Fruit fly (Drosophila melanogaster) whole organism, embryonic: Measurements from ENCODE around the gene CG7333.

Source experiments
- Adf1 ChIP-seq: fragments of 200-800 bp; sonication (Bioruptor generic); IDR thresholded peaks from 2 replicates; pipeline ENCODE4 v1.3.6; 2022; ENCODE audit warnings: missing biosample characterization, missing genetic modification characterization
- Antp ChIP-seq: fragments of 200-800 bp; sonication (Bioruptor generic); optimal IDR thresholded peaks from 3 replicates; lab custom pipeline; 2016; ENCODE audit warnings: missing biosample characterization, missing genetic modification characterization
- Awh ChIP-seq: fragments of 200-800 bp; sonication (Bioruptor generic); IDR thresholded peaks from 2 replicates; pipeline ENCODE4, ENCODE4 v1.3.6; 2022; ENCODE audit warnings: missing biosample characterization, missing genetic modification characterization
- C15 ChIP-seq: fragments of 200-800 bp; sonication (Bioruptor generic); IDR thresholded peaks from 3 replicates; pipeline ENCODE4 v1.3.6; 2022; ENCODE audit warnings: missing biosample characterization, missing genetic modification characterization
- CG10147 ChIP-seq: fragments of 200-800 bp; sonication (Bioruptor generic); optimal IDR thresholded peaks from 2 replicates; lab custom pipeline; 2019; ENCODE audit warnings: missing biosample characterization, mild to moderate bottlenecking, missing genetic modification characterization, moderate library complexity
- CG11085 ChIP-seq: fragments of 200-800 bp; sonication (Bioruptor generic); IDR thresholded peaks from 2 replicates; pipeline ENCODE4 v1.3.6; 2022; ENCODE audit warnings: missing biosample characterization, missing genetic modification characterization
- CG12155 ChIP-seq: fragments of 200-800 bp; sonication (Bioruptor generic); optimal IDR thresholded peaks from 3 replicates; lab custom pipeline; 2016; ENCODE audit warnings: missing biosample characterization, missing genetic modification characterization
- CG12236 ChIP-seq: fragments of 200-800 bp; sonication (Bioruptor generic); optimal IDR thresholded peaks from 2 replicates; lab custom pipeline; 2016; ENCODE audit warnings: missing biosample characterization, missing genetic modification characterization
- CG12769 ChIP-seq: fragments of 200-800 bp; sonication (Bioruptor generic); optimal IDR thresholded peaks from 2 replicates; lab custom pipeline; 2019; ENCODE audit warnings: missing biosample characterization, mild to moderate bottlenecking, missing genetic modification characterization, moderate library complexity
- CG14965 ChIP-seq: fragments of 200-800 bp; sonication (Bioruptor generic); optimal IDR thresholded peaks from 2 replicates; lab custom pipeline; 2016; ENCODE audit warnings: missing biosample characterization, missing genetic modification characterization, borderline replicate concordance
- CG1603 ChIP-seq: fragments of 200-800 bp; sonication (Bioruptor generic); optimal IDR thresholded peaks from 2 replicates; lab custom pipeline; 2019; ENCODE audit warnings: missing biosample characterization, mild to moderate bottlenecking, missing genetic modification characterization, moderate library complexity
- CG18476 ChIP-seq: fragments of 200-800 bp; sonication (Bioruptor generic); optimal IDR thresholded peaks from 2 replicates; lab custom pipeline; 2016; ENCODE audit warnings: missing biosample characterization, mild to moderate bottlenecking, missing genetic modification characterization
- CG2875 ChIP-seq: fragments of 200-800 bp; sonication (Bioruptor generic); optimal IDR thresholded peaks from 2 replicates; lab custom pipeline; 2017; ENCODE audit warnings: missing biosample characterization, mild to moderate bottlenecking, missing genetic modification characterization, missing genetic modification reagents
- CG34224 ChIP-seq: fragments of 200-800 bp; sonication (Bioruptor generic); IDR thresholded peaks from 3 replicates; pipeline ENCODE4 v1.3.6; 2022; ENCODE audit warnings: missing biosample characterization, missing genetic modification characterization; ENCODE audit not compliant: partially characterized antibody
- CG3838 ChIP-seq: fragments of 200-800 bp; sonication (Bioruptor generic); optimal IDR thresholded peaks from 3 replicates; lab custom pipeline; 2016; ENCODE audit warnings: missing biosample characterization, missing genetic modification characterization
- CG6791 ChIP-seq: fragments of 200-800 bp; sonication (Bioruptor generic); IDR thresholded peaks from 3 replicates; pipeline ENCODE4 v1.3.6; 2022; ENCODE audit warnings: missing biosample characterization, missing genetic modification characterization; ENCODE audit not compliant: partially characterized antibody
- CG6813 ChIP-seq: fragments of 200-800 bp; sonication (Bioruptor generic); optimal IDR thresholded peaks from 2 replicates; lab custom pipeline; 2017; ENCODE audit warnings: missing biosample characterization, missing genetic modification characterization, mild to moderate bottlenecking, moderate library complexity, missing genetic modification reagents
- CG7372 ChIP-seq: fragments of 200-800 bp; sonication (Bioruptor generic); IDR thresholded peaks from 2 replicates; pipeline ENCODE4 v1.3.6; 2022; ENCODE audit warnings: missing biosample characterization, missing genetic modification characterization
- CG8924 ChIP-seq: fragments of 200-800 bp; optimal IDR thresholded peaks from 3 replicates; lab custom pipeline; 2019; ENCODE audit warnings: missing biosample characterization, mild to moderate bottlenecking, missing genetic modification characterization, moderate library complexity
- CG9215 ChIP-seq: fragments of 200-800 bp; sonication (Bioruptor generic); IDR thresholded peaks from 2 replicates; pipeline ENCODE4 v1.3.6; 2022; ENCODE audit warnings: missing biosample characterization, missing genetic modification characterization
- CG9609 ChIP-seq: fragments of 200-800 bp; sonication (Bioruptor generic); optimal IDR thresholded peaks from 3 replicates; lab custom pipeline; 2016; ENCODE audit warnings: missing biosample characterization, missing genetic modification characterization
- CoRest ChIP-seq: fragments of 200-800 bp; sonication (Bioruptor generic); optimal IDR thresholded peaks from 3 replicates; lab custom pipeline; 2018; ENCODE audit warnings: missing biosample characterization, mild to moderate bottlenecking, missing genetic modification characterization, moderate library complexity
- Dll ChIP-seq: fragments of 200-800 bp; sonication (Bioruptor generic); IDR thresholded peaks from 4 replicates; pipeline ENCODE4 v1.3.6; 2022; ENCODE audit warnings: missing biosample characterization, missing genetic modification characterization; ENCODE audit not compliant: partially characterized antibody
- Ets97D ChIP-seq: fragments of 200-800 bp; sonication (Bioruptor generic); optimal IDR thresholded peaks from 3 replicates; lab custom pipeline; 2016; ENCODE audit warnings: missing biosample characterization, missing genetic modification characterization
- Fer3 ChIP-seq: fragments of 200-800 bp; sonication (Bioruptor generic); optimal IDR thresholded peaks from 2 replicates; lab custom pipeline; 2018; ENCODE audit warnings: missing biosample characterization, mild to moderate bottlenecking, missing genetic modification characterization, moderate library complexity
- GATAe ChIP-seq: fragments of 200-800 bp; sonication (Bioruptor generic); conservative IDR thresholded peaks from 2 replicates; pipeline ENCODE4 v1.3.6; 2022; ENCODE audit warnings: missing biosample characterization, missing genetic modification characterization
- Gsc ChIP-seq: fragments of 200-800 bp; sonication (Bioruptor generic); IDR thresholded peaks from 2 replicates; pipeline ENCODE4 v1.3.6; 2022; ENCODE audit warnings: missing biosample characterization, missing genetic modification characterization
- Mad ChIP-seq: fragments of 200-800 bp; sonication (Bioruptor generic); optimal IDR thresholded peaks from 2 replicates; lab custom pipeline; 2016; ENCODE audit warnings: missing biosample characterization, missing genetic modification characterization
- Nf-YA ChIP-seq: fragments of 200-800 bp; sonication (Bioruptor generic); IDR thresholded peaks from 2 replicates; pipeline ENCODE4 v1.3.6; 2022; ENCODE audit warnings: missing biosample characterization, missing genetic modification characterization
- NfI ChIP-seq: fragments of 200-800 bp; sonication (Bioruptor generic); optimal IDR thresholded peaks from 3 replicates; lab custom pipeline; 2018; ENCODE audit warnings: missing biosample characterization, mild to moderate bottlenecking, missing genetic modification characterization, moderate library complexity
- Optix ChIP-seq: fragments of 200-800 bp; sonication (Bioruptor generic); IDR thresholded peaks from 3 replicates; pipeline ENCODE4 v1.3.6; 2022; ENCODE audit warnings: missing biosample characterization, missing genetic modification characterization
- Stat92E ChIP-seq, 3 experiments: fragments of >200 bp in 2 of 3; fragments of 200-800 bp in 1 of 3; sonication (Bioruptor generic) in 1 of 3; optimal IDR thresholded peaks; 2 replicates each; lab custom pipeline; 2017 to 2019; ENCODE audit warnings: missing biosample characterization in 3 of 3, missing genetic modification characterization in 3 of 3, mild to moderate bottlenecking in 1 of 3, moderate library complexity in 1 of 3
- bsh ChIP-seq, 2 experiments: fragments of 200-800 bp; sonication (Bioruptor generic); optimal IDR thresholded peaks; 2 replicates each; lab custom pipeline; 2017 to 2018; ENCODE audit warnings: mild to moderate bottlenecking in 2 of 2, missing biosample characterization in 2 of 2, missing genetic modification characterization in 2 of 2, moderate library complexity in 1 of 2
- cato ChIP-seq: fragments of 200-800 bp; sonication (Bioruptor generic); optimal IDR thresholded peaks from 2 replicates; lab custom pipeline; 2016; ENCODE audit warnings: missing biosample characterization, missing genetic modification characterization, borderline replicate concordance
- chn ChIP-seq: fragments of 200-800 bp; sonication (Bioruptor generic); optimal IDR thresholded peaks from 2 replicates; lab custom pipeline; 2016; ENCODE audit warnings: missing biosample characterization, missing genetic modification characterization
- dimm ChIP-seq: fragments of 200-800 bp; sonication (Bioruptor generic); IDR thresholded peaks from 2 replicates; pipeline ENCODE4 v1.3.6; 2022; ENCODE audit warnings: missing biosample characterization, missing genetic modification characterization
- eyg ChIP-seq: fragments of 200-800 bp; sonication (Bioruptor generic); optimal IDR thresholded peaks from 3 replicates; lab custom pipeline; 2016; ENCODE audit warnings: missing biosample characterization, missing genetic modification characterization
- gce ChIP-seq: fragments of 200-800 bp; sonication (Bioruptor generic); IDR thresholded peaks from 3 replicates; pipeline ENCODE4 v1.3.6; 2022; ENCODE audit warnings: missing biosample characterization, missing genetic modification characterization
- grau ChIP-seq: fragments of 200-800 bp; optimal IDR thresholded peaks from 3 replicates; lab custom pipeline; 2019; ENCODE audit warnings: missing biosample characterization, mild to moderate bottlenecking, missing genetic modification characterization, moderate library complexity
- lola ChIP-seq, 3 experiments: fragments of >200 bp in 2 of 3; fragments of 200-800 bp in 1 of 3; sonication (Bioruptor generic) in 1 of 3; optimal IDR thresholded peaks; 2 replicates each; lab custom pipeline; 2017 to 2019; ENCODE audit warnings: missing biosample characterization in 3 of 3, missing genetic modification characterization in 3 of 3, mild to moderate bottlenecking in 1 of 3, moderate library complexity in 1 of 3
- pros ChIP-seq: fragments of 200-800 bp; sonication (Bioruptor generic); optimal IDR thresholded peaks from 3 replicates; lab custom pipeline; 2019; ENCODE audit warnings: missing biosample characterization, mild to moderate bottlenecking, missing genetic modification characterization, moderate library complexity
- repo ChIP-seq: fragments of 200-800 bp; sonication (Bioruptor generic); optimal IDR thresholded peaks from 2 replicates; lab custom pipeline; 2016; ENCODE audit warnings: missing biosample characterization, missing genetic modification characterization
- run ChIP-seq: fragments of 200-800 bp; sonication (Bioruptor generic); optimal IDR thresholded peaks from 3 replicates; lab custom pipeline; 2018; ENCODE audit warnings: missing biosample characterization, mild to moderate bottlenecking, missing genetic modification characterization
- sob ChIP-seq: fragments of 200-800 bp; sonication (Bioruptor generic); IDR thresholded peaks from 2 replicates; pipeline ENCODE4 v1.3.6; 2022; ENCODE audit warnings: missing biosample characterization, missing genetic modification characterization
- sqz ChIP-seq: fragments of 200-800 bp; sonication (Bioruptor generic); optimal IDR thresholded peaks from 3 replicates; lab custom pipeline; 2018; ENCODE audit warnings: missing biosample characterization, mild to moderate bottlenecking, missing genetic modification characterization
- sr ChIP-seq: fragments of 200-800 bp; sonication (Bioruptor generic); IDR thresholded peaks from 3 replicates; pipeline ENCODE4 v1.3.6; 2022; ENCODE audit warnings: missing biosample characterization, missing genetic modification characterization
- trem ChIP-seq: fragments of 200-800 bp; optimal IDR thresholded peaks from 3 replicates; lab custom pipeline; 2019; ENCODE audit warnings: missing biosample characterization, mild to moderate bottlenecking, missing genetic modification characterization, moderate library complexity
- wek ChIP-seq: fragments of 200-800 bp; sonication (Bioruptor generic); optimal IDR thresholded peaks from 3 replicates; lab custom pipeline; 2018; ENCODE audit warnings: missing biosample characterization, mild to moderate bottlenecking, missing genetic modification characterization, moderate library complexity
- zen ChIP-seq: fragments of 200-800 bp; sonication (Bioruptor generic); optimal IDR thresholded peaks from 3 replicates; lab custom pipeline; 2018; ENCODE audit warnings: missing biosample characterization, mild to moderate bottlenecking, missing genetic modification characterization, moderate library complexity

CG7333 gene

dm6 chr3R:19642092-19642892 lies 41.9 kb downstream of the CG7333 start, which contains the start of gene subdued (continued):
- no peak for TF ChIP-seq sr
- TF ChIP-seq zen (tag; lab: Kevin White, UChicago), result no peak
- no peak for TF ChIP-seq Nf-YA
- no peak for TF ChIP-seq Mad (GFP tag; lab: Kevin White, UChicago)
- no peak for TF ChIP-seq CG3838 (GFP tag; lab: Kevin White, UChicago)
- no peak for TF ChIP-seq run (tag; lab: Kevin White, UChicago)
- TF ChIP-seq CG34224 (GFP tag; lab: Robert Waterston, UW), result peak; percentile 60; the same call in 1 of the 3 replicates
- no peak for TF ChIP-seq sob
- no peak for TF ChIP-seq Awh
- TF ChIP-seq CoRest (tag; lab: Kevin White, UChicago), result no peak
- no peak for TF ChIP-seq sqz (GFP tag; lab: Kevin White, UChicago)
- TF ChIP-seq Dll (GFP tag; lab: Robert Waterston, UW), result no peak
- TF ChIP-seq CG1603, result no peak
- TF ChIP-seq GATAe (GFP tag; lab: Robert Waterston, UW), result no peak
- TF ChIP-seq NfI (GFP tag; lab: Kevin White, UChicago), result no peak
- TF ChIP-seq trem (tag; lab: Kevin White, UChicago), result no peak
- TF ChIP-seq CG6813, result peak; percentile 4
- no peak for TF ChIP-seq CG8924
- no peak for TF ChIP-seq grau
- no peak for TF ChIP-seq CG9215 (GFP tag; lab: Robert Waterston, UW)
- TF ChIP-seq Optix (GFP tag; lab: Robert Waterston, UW), result no peak
- TF ChIP-seq Stat92E (GFP tag; optimal IDR thresholded peaks at IDR 0.05; lab: Kevin White, UChicago), result no peak
- no peak for TF ChIP-seq C15 (GFP tag; lab: Robert Waterston, UW)
- TF ChIP-seq chn (GFP tag; lab: Kevin White, UChicago), result no peak
- no peak for TF ChIP-seq CG14965
- no peak for TF ChIP-seq Adf1 (GFP tag; lab: Robert Waterston, UW)
- no peak for TF ChIP-seq CG18476 (GFP tag; lab: Kevin White, UChicago)
- TF ChIP-seq CG12769 (tag; lab: Kevin White, UChicago), result peak; percentile 74
- TF ChIP-seq CG12236 (GFP tag; lab: Kevin White, UChicago), result no peak
- TF ChIP-seq bsh (GFP tag; optimal IDR thresholded peaks at IDR 0.05; lab: Kevin White, UChicago), result no peak
- TF ChIP-seq CG7372 (GFP tag; lab: Robert Waterston, UW), result no peak
- TF ChIP-seq lola (GFP tag; optimal IDR thresholded peaks at IDR 0.05; lab: Kevin White, UChicago), result no peak
- TF ChIP-seq gce (GFP tag; lab: Robert Waterston, UW), result no peak
- no peak for TF ChIP-seq Fer3
- no peak for TF ChIP-seq cato (GFP tag; lab: Kevin White, UChicago)
- no peak for TF ChIP-seq dimm
- no peak for TF ChIP-seq repo (GFP tag; lab: Kevin White, UChicago)
- no peak for TF ChIP-seq CG10147 (GFP tag; lab: Kevin White, UChicago)
- TF ChIP-seq eyg (GFP tag; lab: Kevin White, UChicago), result no peak
- no peak for TF ChIP-seq CG12155 (GFP tag; lab: Kevin White, UChicago)
- no peak for TF ChIP-seq Antp (GFP tag; lab: Kevin White, UChicago)
- no peak for TF ChIP-seq pros (GFP tag; lab: Kevin White, UChicago)
- no peak for TF ChIP-seq CG2875
- TF ChIP-seq CG6791 (GFP tag; lab: Robert Waterston, UW), result no peak
- no peak for TF ChIP-seq Gsc
- no peak for TF ChIP-seq Ets97D
- TF ChIP-seq wek (GFP tag; lab: Kevin White, UChicago), result no peak
- TF ChIP-seq CG11085, result no peak
- TF ChIP-seq CG9609 (GFP tag; lab: Kevin White, UChicago), result no peak
